Fruit fly (Drosophila melanogaster) whole organism, embryonic: ENCODE measurements around the gene slmb.
A peak's percentile ranks its signal among the peaks of the same experiment; 100 is the strongest.

Experiments used
- Aef1 ChIP-seq: fragments of 200-800 bp; sonication (Bioruptor generic); IDR thresholded peaks from 3 replicates; pipeline ENCODE4 v1.3.6; 2022; ENCODE audit warnings: missing biosample characterization, missing genetic modification characterization
- BEAF-32 ChIP-seq: fragments of 200-800 bp; sonication (Bioruptor generic); optimal IDR thresholded peaks from 3 replicates; lab custom pipeline; 2017; ENCODE audit warnings: missing biosample characterization, missing genetic modification characterization, mild to moderate bottlenecking, moderate library complexity, missing genetic modification reagents
- Blimp-1 ChIP-seq: fragments of 200-800 bp; sonication (Bioruptor generic); optimal IDR thresholded peaks from 3 replicates; lab custom pipeline; 2018; ENCODE audit warnings: missing biosample characterization, missing genetic modification characterization, mild to moderate bottlenecking, moderate library complexity, missing genetic modification reagents
- CG15479 ChIP-seq: fragments of 200-800 bp; sonication (Bioruptor generic); optimal IDR thresholded peaks from 3 replicates; lab custom pipeline; 2019; ENCODE audit warnings: missing biosample characterization, mild to moderate bottlenecking, missing genetic modification characterization, moderate library complexity
- CG17385 ChIP-seq: fragments of 200-800 bp; sonication (Bioruptor generic); optimal IDR thresholded peaks from 3 replicates; lab custom pipeline; 2018; ENCODE audit warnings: missing biosample characterization, mild to moderate bottlenecking, missing genetic modification characterization
- CG3281 ChIP-seq: fragments of 200-800 bp; sonication (Bioruptor generic); optimal IDR thresholded peaks from 3 replicates; lab custom pipeline; 2017; ENCODE audit warnings: missing biosample characterization, mild to moderate bottlenecking, missing genetic modification characterization
- CG34422 ChIP-seq: fragments of 200-800 bp; sonication (Bioruptor generic); IDR thresholded peaks from 3 replicates; pipeline ENCODE4 v1.3.6; 2022; ENCODE audit warnings: missing biosample characterization, missing genetic modification characterization
- CG4617 ChIP-seq: fragments of 200-800 bp; sonication (Bioruptor generic); optimal IDR thresholded peaks from 3 replicates; lab custom pipeline; 2016; ENCODE audit warnings: missing biosample characterization, missing genetic modification characterization, borderline replicate concordance
- CG7271 ChIP-seq: fragments of 200-800 bp; sonication (Bioruptor generic); optimal IDR thresholded peaks from 2 replicates; lab custom pipeline; 2018; ENCODE audit warnings: missing biosample characterization, mild to moderate bottlenecking, missing genetic modification characterization, moderate library complexity
- CG8290 ChIP-seq, 3 experiments: fragments of 200-800 bp; sonication (Bioruptor generic); optimal IDR thresholded peaks; 2 replicates each; lab custom pipeline; 2016 to 2019; ENCODE audit warnings: missing biosample characterization in 3 of 3, missing genetic modification characterization in 3 of 3, mild to moderate bottlenecking in 2 of 3, moderate library complexity in 1 of 3
- CG9727 ChIP-seq: fragments of 200-800 bp; sonication (Bioruptor generic); optimal IDR thresholded peaks from 3 replicates; lab custom pipeline; 2017; ENCODE audit warnings: missing biosample characterization, mild to moderate bottlenecking, missing genetic modification characterization
- D19A ChIP-seq: fragments of 200-800 bp; optimal IDR thresholded peaks from 3 replicates; lab custom pipeline; 2019; ENCODE audit warnings: missing biosample characterization, mild to moderate bottlenecking, missing genetic modification characterization, moderate library complexity
- Dip3 ChIP-seq: fragments of 200-800 bp; sonication (Bioruptor generic); optimal IDR thresholded peaks from 3 replicates; lab custom pipeline; 2016; ENCODE audit warnings: missing biosample characterization, missing genetic modification characterization
- Dll ChIP-seq: fragments of 200-800 bp; sonication (Bioruptor generic); IDR thresholded peaks from 4 replicates; pipeline ENCODE4 v1.3.6; 2022; ENCODE audit warnings: missing biosample characterization, missing genetic modification characterization; ENCODE audit not compliant: partially characterized antibody
- E2f2 ChIP-seq: fragments of 200-800 bp; sonication (Bioruptor generic); IDR thresholded peaks from 2 replicates; pipeline ENCODE4 v1.3.6; 2022; ENCODE audit warnings: missing biosample characterization, missing genetic modification characterization
- Elba2 ChIP-seq: fragments of 200-800 bp; sonication (Bioruptor generic); optimal IDR thresholded peaks from 3 replicates; lab custom pipeline; 2016; ENCODE audit warnings: missing biosample characterization, missing genetic modification characterization
- H15 ChIP-seq: fragments of 200-800 bp; sonication (Bioruptor generic); IDR thresholded peaks from 3 replicates; pipeline ENCODE4 v1.3.6; 2022; ENCODE audit warnings: missing biosample characterization, missing genetic modification characterization
- Med ChIP-seq: fragments of 200-800 bp; sonication (Bioruptor generic); peaks from one replicate; lab custom pipeline; 2016; ENCODE audit warnings: missing biosample characterization, missing genetic modification characterization, mild to moderate bottlenecking, inconsistent platforms, moderate library complexity
- Pdp1 ChIP-seq, 2 experiments: fragments of 200-800 bp; sonication (Bioruptor generic); optimal IDR thresholded peaks; 3 replicates each; lab custom pipeline; 2016; ENCODE audit warnings: missing biosample characterization in 2 of 2, missing genetic modification characterization in 2 of 2, mild to moderate bottlenecking in 1 of 2, moderate library complexity in 1 of 2
- Scr ChIP-seq: fragments of 200-800 bp; sonication (Bioruptor generic); IDR thresholded peaks from 2 replicates; pipeline ENCODE4 v1.3.6; 2022; ENCODE audit warnings: missing biosample characterization, missing genetic modification characterization; ENCODE audit not compliant: partially characterized antibody
- Vsx1 ChIP-seq: fragments of 200-800 bp; sonication (Bioruptor generic); optimal IDR thresholded peaks from 2 replicates; lab custom pipeline; 2017; ENCODE audit warnings: missing biosample characterization, mild to moderate bottlenecking, missing genetic modification characterization, missing genetic modification reagents
- bsh ChIP-seq, 2 experiments: fragments of 200-800 bp; sonication (Bioruptor generic); optimal IDR thresholded peaks; 2 replicates each; lab custom pipeline; 2017 to 2018; ENCODE audit warnings: mild to moderate bottlenecking in 2 of 2, missing biosample characterization in 2 of 2, missing genetic modification characterization in 2 of 2, moderate library complexity in 1 of 2
- ci ChIP-seq: fragments of 200-800 bp; sonication (Bioruptor generic); IDR thresholded peaks from 3 replicates; pipeline ENCODE4 v1.3.6; 2022; ENCODE audit warnings: missing biosample characterization, missing genetic modification characterization
- crp ChIP-seq, 2 experiments: fragments of 200-800 bp; sonication (Bioruptor generic); optimal IDR thresholded peaks; 2 replicates in 1 of 2; 3 replicates in 1 of 2; lab custom pipeline; 2017; ENCODE audit warnings: missing biosample characterization in 2 of 2, missing genetic modification characterization in 2 of 2, mild to moderate bottlenecking in 1 of 2, moderate library complexity in 1 of 2
- dpn ChIP-seq, 2 experiments: fragments of 200-800 bp; sonication (Bioruptor generic); optimal IDR thresholded peaks; 3 replicates each; lab custom pipeline; 2016; ENCODE audit warnings: missing biosample characterization in 2 of 2, missing genetic modification characterization in 2 of 2
- eve ChIP-seq, 2 experiments: fragments of >200 bp; optimal IDR thresholded peaks; 2 replicates each; lab custom pipeline; 2017; ENCODE audit warnings: missing biosample characterization in 2 of 2, missing genetic modification characterization in 2 of 2
- exex ChIP-seq: fragments of 200-800 bp; sonication (Bioruptor generic); optimal IDR thresholded peaks from 4 replicates; lab custom pipeline; 2018; ENCODE audit warnings: missing biosample characterization, mild to moderate bottlenecking, missing genetic modification characterization, moderate library complexity
- gce ChIP-seq: fragments of 200-800 bp; sonication (Bioruptor generic); IDR thresholded peaks from 3 replicates; pipeline ENCODE4 v1.3.6; 2022; ENCODE audit warnings: missing biosample characterization, missing genetic modification characterization
- gsb-n ChIP-seq: fragments of 200-800 bp; sonication (Bioruptor generic); optimal IDR thresholded peaks from 3 replicates; lab custom pipeline; 2018; ENCODE audit warnings: missing biosample characterization, mild to moderate bottlenecking, missing genetic modification characterization
- hkb ChIP-seq, 2 experiments: fragments of 200-800 bp in 1 of 2; fragments of >200 bp in 1 of 2; sonication (Bioruptor generic) in 1 of 2; IDR thresholded peaks in 1 of 2; optimal IDR thresholded peaks in 1 of 2; 2 replicates each; pipeline versions ENCODE4 v1.3.6 to Lab custom; 2017 to 2022; ENCODE audit warnings: missing biosample characterization in 1 of 2, missing genetic modification characterization in 1 of 2
- knrl ChIP-seq: fragments of 200-800 bp; sonication (Bioruptor generic); IDR thresholded peaks from 3 replicates; pipeline ENCODE4 v1.3.6; 2022; ENCODE audit warnings: missing biosample characterization, missing genetic modification characterization; ENCODE audit not compliant: partially characterized antibody
- lab ChIP-seq: fragments of 200-800 bp; sonication (Bioruptor generic); optimal IDR thresholded peaks from 3 replicates; lab custom pipeline; 2017; ENCODE audit warnings: missing biosample characterization, missing genetic modification characterization, mild to moderate bottlenecking, moderate library complexity, missing genetic modification reagents
- lilli ChIP-seq: fragments of 200-800 bp; sonication (Bioruptor generic); optimal IDR thresholded peaks from 3 replicates; lab custom pipeline; 2016; ENCODE audit warnings: missing biosample characterization, missing genetic modification characterization
- nau ChIP-seq: fragments of 200-800 bp; sonication (Bioruptor generic); optimal IDR thresholded peaks from 3 replicates; lab custom pipeline; 2017; ENCODE audit warnings: missing biosample characterization, mild to moderate bottlenecking, missing genetic modification characterization, missing genetic modification reagents
- nom ChIP-seq: fragments of 200-800 bp; sonication (Bioruptor generic); optimal IDR thresholded peaks from 2 replicates; lab custom pipeline; 2017; ENCODE audit warnings: missing biosample characterization, missing genetic modification characterization, mild to moderate bottlenecking, moderate library complexity, missing genetic modification reagents
- oc ChIP-seq: fragments of 200-800 bp; sonication (Bioruptor generic); optimal IDR thresholded peaks from 2 replicates; lab custom pipeline; 2018; ENCODE audit warnings: missing biosample characterization, mild to moderate bottlenecking, missing genetic modification characterization, moderate library complexity
- salm ChIP-seq: fragments of 200-800 bp; sonication (Bioruptor generic); optimal IDR thresholded peaks from 2 replicates; lab custom pipeline; 2018; ENCODE audit warnings: missing biosample characterization, mild to moderate bottlenecking, missing genetic modification characterization
- scrt ChIP-seq: fragments of 200-800 bp; sonication (Bioruptor generic); optimal IDR thresholded peaks from 2 replicates; lab custom pipeline; 2018; ENCODE audit warnings: missing biosample characterization, mild to moderate bottlenecking, missing genetic modification characterization, moderate library complexity
- sd ChIP-seq: fragments of 200-800 bp; sonication (Bioruptor generic); optimal IDR thresholded peaks from 3 replicates; lab custom pipeline; 2018; ENCODE audit warnings: missing biosample characterization, mild to moderate bottlenecking, missing genetic modification characterization, moderate library complexity
- sob ChIP-seq: fragments of 200-800 bp; sonication (Bioruptor generic); IDR thresholded peaks from 2 replicates; pipeline ENCODE4 v1.3.6; 2022; ENCODE audit warnings: missing biosample characterization, missing genetic modification characterization
- sqz ChIP-seq: fragments of 200-800 bp; sonication (Bioruptor generic); optimal IDR thresholded peaks from 3 replicates; lab custom pipeline; 2018; ENCODE audit warnings: missing biosample characterization, mild to moderate bottlenecking, missing genetic modification characterization
- sug ChIP-seq: fragments of 200-800 bp; optimal IDR thresholded peaks from 2 replicates; lab custom pipeline; 2019; ENCODE audit warnings: missing biosample characterization, mild to moderate bottlenecking, missing genetic modification characterization, moderate library complexity
- trem ChIP-seq: fragments of 200-800 bp; optimal IDR thresholded peaks from 3 replicates; lab custom pipeline; 2019; ENCODE audit warnings: missing biosample characterization, mild to moderate bottlenecking, missing genetic modification characterization, moderate library complexity
- twi ChIP-seq: fragments of 200-800 bp; optimal IDR thresholded peaks from 2 replicates; lab custom pipeline; 2019; ENCODE audit warnings: missing biosample characterization, mild to moderate bottlenecking, missing genetic modification characterization, moderate library complexity

slmb gene

dm6 chr3R:21156572-21157480 is 29.5 kb upstream of the slmb start (continued):
- TF ChIP-seq bsh (GFP tag; optimal IDR thresholded peaks at IDR 0.05; lab: Kevin White, UChicago) (peak in 1 of 2 experiments; percentile 32), twi (peak; percentile 57), CG15479 (GFP tag; lab: Kevin White, UChicago) (peak; percentile 28), sd (tag; lab: Kevin White, UChicago) (peak; percentile 84), eve (GFP tag; optimal IDR thresholded peaks at IDR 0.05; lab: Kevin White, UChicago) (peak in 1 of 2 experiments; percentile 61), oc (tag; lab: Kevin White, UChicago) (peak; percentile 24), nau (peak; percentile 2), salm (tag; lab: Kevin White, UChicago) (no peak), sqz (GFP tag; lab: Kevin White, UChicago) (peak; percentile 37), CG17385 (GFP tag; lab: Kevin White, UChicago) (peak; percentile 83), exex (tag; lab: Kevin White, UChicago) (peak; percentile 84), sug (peak; percentile 29), Aef1 (GFP tag; lab: Robert Waterston, UW) (no peak), lab (GFP tag; lab: Kevin White, UChicago) (peak; percentile 60), CG34422 (0 out of 3 replicates have a peak, but pooled peaks have one; percentile 18), ci (0 out of 3 replicates have a peak, but pooled peaks have one; percentile 5), scrt (GFP tag; lab: Kevin White, UChicago) (peak; percentile 2), Dll (GFP tag; lab: Robert Waterston, UW) (0 out of 4 replicates have a peak, but pooled peaks have one; percentile 6), trem (tag; lab: Kevin White, UChicago) (no peak), Pdp1 (GFP tag; optimal IDR thresholded peaks at IDR 0.05; lab: Kevin White, UChicago) (peak in 1 of 2 experiments; percentile 45), CG3281 (peak; percentile 10), H15 (GFP tag; lab: Robert Waterston, UW) (no peak), sob (GFP tag; lab: Robert Waterston, UW) (0 out of 2 replicates have a peak, but pooled peaks have one; percentile 16), crp (GFP tag; optimal IDR thresholded peaks at IDR 0.05; lab: Kevin White, UChicago) (peak in 1 of 2 experiments; percentile 73), nom (peak; percentile 14), D19A (tag; lab: Kevin White, UChicago) (no peak), Vsx1 (GFP tag; lab: Kevin White, UChicago) (peak; percentile 79)
- TF ChIP-seq, all 482 proteins: peak for 34

- peak; percentile 5 for TF ChIP-seq Elba2 (GFP tag; lab: Kevin White, UChicago)
- TF ChIP-seq Dip3 (GFP tag; lab: Kevin White, UChicago), result peak; percentile 36
- no peak for TF ChIP-seq exex (tag; lab: Kevin White, UChicago)
- TF ChIP-seq gsb-n (tag; lab: Kevin White, UChicago), result peak; percentile 29
- no peak for TF ChIP-seq gce
- peak; percentile 66 for TF ChIP-seq BEAF-32 (GFP tag; lab: Kevin White, UChicago)
- TF ChIP-seq Scr (GFP tag; lab: Robert Waterston, UW), result peak; percentile 52
- TF ChIP-seq CG8290 (GFP tag; optimal IDR thresholded peaks at IDR 0.05; lab: Kevin White, UChicago), result no peak
- TF ChIP-seq CG8290 (tag; optimal IDR thresholded peaks at IDR 0.05; lab: Kevin White, UChicago), result peak in 1 of 2 experiments; percentile 29
- no peak for TF ChIP-seq CG7271 (tag; lab: Kevin White, UChicago)
- TF ChIP-seq knrl (GFP tag; lab: Robert Waterston, UW), result peak; percentile 61; the same call in 2 of the 3 replicates
- TF ChIP-seq Dll (GFP tag; lab: Robert Waterston, UW), result peak; percentile 71
- peak; percentile 82 for TF ChIP-seq Med (GFP tag; lab: Kevin White, UChicago)
- TF ChIP-seq Blimp-1 (GFP tag; lab: Kevin White, UChicago), result no peak
- TF ChIP-seq dpn (GFP tag; optimal IDR thresholded peaks at IDR 0.05; lab: Kevin White, UChicago), result peak in 1 of 2 experiments; percentile 26
- TF ChIP-seq hkb (optimal IDR thresholded peaks at IDR 0.05; lab: Kevin White, UChicago), result peak; percentile 66
- no peak for TF ChIP-seq hkb (GFP tag; IDR thresholded peaks at IDR 0.05; lab: Robert Waterston, UW)
- TF ChIP-seq lilli (GFP tag; lab: Kevin White, UChicago), result peak; percentile 29
- no peak for TF ChIP-seq CG9727 (GFP tag; lab: Kevin White, UChicago)
- peak; percentile 98 for TF ChIP-seq E2f2 (GFP tag; lab: Robert Waterston, UW)
- TF ChIP-seq CG4617 (GFP tag; lab: Kevin White, UChicago), result peak; percentile 48
Measured at dm6 chr3R:21155931-21156488, 28.7 kb upstream of the slmb start.
